Worm (Caenorhabditis elegans): ENCODE measurements around the gene F38E1.6.

ce11 chrV:8387056-8387455 is 27.2 kb downstream of the F38E1.6 start, which contains the start of gene gcy-7:
- no peak for TF ChIP-seq F57A8.1 (GFP tag; optimal IDR thresholded peaks at IDR 0.05)
- TF ChIP-seq snpc-4 (GFP tag; optimal IDR thresholded peaks at IDR 0.05), result no peak
- no peak for TF ChIP-seq snpc-4 (tag; optimal IDR thresholded peaks at IDR 0.05)
- TF ChIP-seq unc-62 (GFP tag; optimal IDR thresholded peaks at IDR 0.05), result no peak
- no peak for TF ChIP-seq B0035.1 (tag; optimal IDR thresholded peaks at IDR 0.05)
- TF ChIP-seq sea-2 (GFP tag; IDR thresholded peaks at IDR 0.05), result no peak
- TF ChIP-seq lsl-1 (GFP tag; optimal IDR thresholded peaks at IDR 0.05), result no peak
- no peak for TF ChIP-seq rec-8 (tag; optimal IDR thresholded peaks at IDR 0.05)
- TF ChIP-seq ama-1 (optimal IDR thresholded peaks at IDR 0.05), result no peak
- no peak for TF ChIP-seq ama-1 (GFP tag; optimal IDR thresholded peaks at IDR 0.05)
- no peak for TF ChIP-seq nhr-80 (tag; optimal IDR thresholded peaks at IDR 0.05)
- no peak for TF ChIP-seq repo-1 (tag; optimal IDR thresholded peaks at IDR 0.05)

Data from whole organism, young adult.